Worm (Caenorhabditis elegans) whole organism, L1 larva: ENCODE measurements around the gene H14E04.2.

Source experiments
- C16A3.4 ChIP-seq: fragments of 150-350 bp; optimal IDR thresholded peaks from 2 replicates; lab custom pipeline; 2014; ENCODE audit warnings: missing biosample characterization, missing genetic modification characterization
- F16B12.6 ChIP-seq: fragments of 150-350 bp; optimal IDR thresholded peaks from 2 replicates; lab custom pipeline; 2014; ENCODE audit warnings: missing biosample characterization, missing genetic modification characterization
- Y116A8C.19 ChIP-seq: sonication (generic microtip); optimal IDR thresholded peaks from 2 replicates; lab custom pipeline; 2016; ENCODE audit warnings: missing compliant biosample characterization, missing genetic modification characterization, borderline replicate concordance
- aha-1 ChIP-seq: fragments of 150-350 bp; optimal IDR thresholded peaks from 2 replicates; lab custom pipeline; 2014; ENCODE audit warnings: missing biosample characterization, missing genetic modification characterization
- alr-1 ChIP-seq: fragments of 200-800 bp; sonication (Bioruptor generic); optimal IDR thresholded peaks from 2 replicates; lab custom pipeline; 2018; ENCODE audit warnings: borderline replicate concordance, mild to moderate bottlenecking, missing genetic modification characterization, missing compliant biosample characterization
- aly-2 ChIP-seq: fragments of 150-350 bp; optimal IDR thresholded peaks from 2 replicates; lab custom pipeline; 2014; ENCODE audit warnings: missing biosample characterization, missing genetic modification characterization
- ama-1 ChIP-seq: fragments of 150-350 bp; optimal IDR thresholded peaks from 2 replicates; lab custom pipeline; 2014
- ceh-63 ChIP-seq: fragments of 200-800 bp; sonication (Bioruptor generic); optimal IDR thresholded peaks from 2 replicates; lab custom pipeline; 2018; ENCODE audit warnings: mild to moderate bottlenecking, missing genetic modification characterization, missing compliant biosample characterization
- ces-1 ChIP-seq: fragments of 150-350 bp; optimal IDR thresholded peaks from 2 replicates; lab custom pipeline; 2014; ENCODE audit warnings: missing biosample characterization, missing genetic modification reagents, missing genetic modification characterization
- dpl-1 ChIP-seq, 3 experiments: fragments of 150-350 bp in 2 of 3; sonication (generic microtip) in 1 of 3; optimal IDR thresholded peaks; 2 replicates each; lab custom pipeline; 2014 to 2017; ENCODE audit warnings: missing biosample characterization in 3 of 3, missing genetic modification characterization in 3 of 3, missing genetic modification reagents in 3 of 3
- dsc-1 ChIP-seq: sonication (generic microtip); optimal IDR thresholded peaks from 2 replicates; lab custom pipeline; 2016; ENCODE audit warnings: mild to moderate bottlenecking, missing genetic modification characterization, missing compliant biosample characterization
- efl-3 ChIP-seq: fragments of 200-800 bp; sonication (Bioruptor generic); optimal IDR thresholded peaks from 2 replicates; lab custom pipeline; 2018; ENCODE audit warnings: mild to moderate bottlenecking, missing genetic modification characterization, missing compliant biosample characterization
- egl-27 ChIP-seq, 2 experiments: fragments of 150-350 bp in 1 of 2; sonication (generic microtip); optimal IDR thresholded peaks; 3 replicates each; lab custom pipeline; 2017 to 2018; ENCODE audit warnings: missing biosample characterization in 2 of 2, missing genetic modification characterization in 2 of 2, missing genetic modification reagents in 2 of 2
- elt-2 ChIP-seq: sonication (generic microtip); optimal IDR thresholded peaks from 2 replicates; lab custom pipeline; 2016; ENCODE audit warnings: missing genetic modification characterization, mild to moderate bottlenecking, inconsistent platforms, missing compliant biosample characterization, missing genetic modification reagents
- elt-3 ChIP-seq, 6 experiments: fragments of 150-350 bp in 1 of 6; sonication (generic microtip); optimal IDR thresholded peaks; 2 replicates each; lab custom pipeline; 2017 to 2018; ENCODE audit warnings: missing biosample characterization in 6 of 6, missing genetic modification characterization in 6 of 6, inconsistent platforms in 1 of 6
- fkh-10 ChIP-seq: sonication (generic microtip); optimal IDR thresholded peaks from 2 replicates; lab custom pipeline; 2017; ENCODE audit warnings: missing biosample characterization, missing genetic modification reagents, missing genetic modification characterization
- fkh-4 ChIP-seq: sonication (generic microtip); optimal IDR thresholded peaks from 2 replicates; lab custom pipeline; 2016; ENCODE audit warnings: missing compliant biosample characterization, missing genetic modification characterization, borderline replicate concordance
- fkh-8 ChIP-seq: sonication (generic microtip); optimal IDR thresholded peaks from 2 replicates; lab custom pipeline; 2016; ENCODE audit warnings: mild to moderate bottlenecking, missing genetic modification characterization, missing compliant biosample characterization
- fos-1 ChIP-seq: fragments of 150-350 bp; optimal IDR thresholded peaks from 2 replicates; lab custom pipeline; 2014; ENCODE audit warnings: missing biosample characterization, missing genetic modification characterization
- grh-1 ChIP-seq: fragments of 200-800 bp; sonication (Bioruptor generic); IDR thresholded peaks from 2 replicates; pipeline ENCODE4 v1.3.6; 2022; ENCODE audit warnings: missing genetic modification reagents, missing genetic modification characterization, missing compliant biosample characterization
- hlh-4 ChIP-seq: sonication (generic microtip); optimal IDR thresholded peaks from 2 replicates; lab custom pipeline; 2016; ENCODE audit warnings: mild to moderate bottlenecking, missing genetic modification characterization, missing compliant biosample characterization
- irx-1 ChIP-seq: sonication (generic microtip); optimal IDR thresholded peaks from 2 replicates; lab custom pipeline; 2016; ENCODE audit warnings: missing genetic modification characterization, missing compliant biosample characterization
- jun-1 ChIP-seq: fragments of 150-350 bp; optimal IDR thresholded peaks from 2 replicates; lab custom pipeline; 2014; ENCODE audit warnings: missing biosample characterization, missing genetic modification reagents, missing genetic modification characterization
- lin-13 ChIP-seq: fragments of 150-350 bp; optimal IDR thresholded peaks from 2 replicates; lab custom pipeline; 2014; ENCODE audit warnings: missing biosample characterization, missing genetic modification reagents, missing genetic modification characterization
- lin-14 ChIP-seq: fragments of 200-800 bp; sonication (Bioruptor generic); optimal IDR thresholded peaks from 2 replicates; lab custom pipeline; 2018; ENCODE audit warnings: mild to moderate bottlenecking, missing genetic modification characterization, moderate library complexity, missing compliant biosample characterization
- lin-15B ChIP-seq: fragments of 150-350 bp; sonication (generic microtip); optimal IDR thresholded peaks from 3 replicates; lab custom pipeline; 2014; ENCODE audit warnings: missing biosample characterization, missing genetic modification characterization
- lin-39 ChIP-seq: fragments of 150-350 bp; optimal IDR thresholded peaks from 2 replicates; lab custom pipeline; 2014; ENCODE audit warnings: missing biosample characterization, missing genetic modification reagents, missing genetic modification characterization
- lir-3 ChIP-seq: sonication (generic microtip); optimal IDR thresholded peaks from 2 replicates; lab custom pipeline; 2016; ENCODE audit warnings: mild to moderate bottlenecking, missing genetic modification characterization, moderate library complexity, missing compliant biosample characterization; ENCODE audit not compliant: poor library complexity
- lsy-2 ChIP-seq, 2 experiments: fragments of 150-350 bp; optimal IDR thresholded peaks; 2 replicates each; lab custom pipeline; 2014; ENCODE audit warnings: missing biosample characterization in 2 of 2, missing genetic modification characterization in 2 of 2
- mep-1 ChIP-seq: fragments of 150-350 bp; optimal IDR thresholded peaks from 2 replicates; lab custom pipeline; 2014; ENCODE audit warnings: missing biosample characterization, missing genetic modification characterization
- nhr-28 ChIP-seq: fragments of 150-350 bp; optimal IDR thresholded peaks from 2 replicates; lab custom pipeline; 2014; ENCODE audit warnings: missing biosample characterization, missing genetic modification characterization
- nhr-47 ChIP-seq: sonication (generic microtip); optimal IDR thresholded peaks from 2 replicates; lab custom pipeline; 2016; ENCODE audit warnings: mild to moderate bottlenecking, missing genetic modification characterization, moderate library complexity, missing compliant biosample characterization
- nhr-71 ChIP-seq: sonication (generic microtip); optimal IDR thresholded peaks from 2 replicates; lab custom pipeline; 2016; ENCODE audit warnings: mild to moderate bottlenecking, missing genetic modification characterization, moderate library complexity, missing compliant biosample characterization
- nhr-77 ChIP-seq: fragments of 150-350 bp; optimal IDR thresholded peaks from 2 replicates; lab custom pipeline; 2014; ENCODE audit warnings: missing biosample characterization, missing genetic modification characterization
- nhr-85 ChIP-seq: sonication (generic microtip); peaks from one replicate; lab custom pipeline; 2016; ENCODE audit warnings: missing genetic modification characterization, inconsistent platforms, missing compliant biosample characterization
- nhr-90 ChIP-seq: sonication (generic microtip); optimal IDR thresholded peaks from 2 replicates; lab custom pipeline; 2016; ENCODE audit warnings: mild to moderate bottlenecking, missing genetic modification characterization, missing compliant biosample characterization; ENCODE audit not compliant: poor library complexity
- pag-3 ChIP-seq: sonication (generic microtip); optimal IDR thresholded peaks from 2 replicates; lab custom pipeline; 2017; ENCODE audit warnings: missing genetic modification characterization, mild to moderate bottlenecking, missing compliant biosample characterization, antibody characterized with exemption, borderline replicate concordance; ENCODE audit not compliant: insufficient read depth
- pax-3 ChIP-seq: fragments of 200-800 bp; sonication (Bioruptor generic); optimal IDR thresholded peaks from 2 replicates; lab custom pipeline; 2018; ENCODE audit warnings: mild to moderate bottlenecking, missing genetic modification characterization, moderate library complexity, missing compliant biosample characterization
- pqm-1 ChIP-seq: sonication (generic microtip); optimal IDR thresholded peaks from 3 replicates; lab custom pipeline; 2017; ENCODE audit warnings: missing biosample characterization, missing genetic modification characterization
- snu-23 ChIP-seq: sonication (generic microtip); optimal IDR thresholded peaks from 2 replicates; lab custom pipeline; 2016; ENCODE audit warnings: missing genetic modification characterization, missing compliant biosample characterization
- sox-4 ChIP-seq: sonication (generic microtip); optimal IDR thresholded peaks from 2 replicates; lab custom pipeline; 2016; ENCODE audit warnings: missing genetic modification characterization, missing compliant biosample characterization
- sup-37 ChIP-seq: fragments of 200-800 bp; sonication (Bioruptor generic); optimal IDR thresholded peaks from 2 replicates; lab custom pipeline; 2018; ENCODE audit warnings: mild to moderate bottlenecking, missing genetic modification characterization, missing compliant biosample characterization
- swsn-7 ChIP-seq: sonication (generic microtip); optimal IDR thresholded peaks from 2 replicates; lab custom pipeline; 2016; ENCODE audit warnings: missing genetic modification characterization, missing compliant biosample characterization
- tbx-2 ChIP-seq: sonication (generic microtip); optimal IDR thresholded peaks from 2 replicates; lab custom pipeline; 2016; ENCODE audit warnings: missing genetic modification characterization, missing compliant biosample characterization
- unc-130 ChIP-seq: fragments of 150-350 bp; optimal IDR thresholded peaks from 2 replicates; lab custom pipeline; 2017; ENCODE audit warnings: missing biosample characterization, missing genetic modification characterization, inconsistent platforms
- unc-62 ChIP-seq: fragments of 150-350 bp; optimal IDR thresholded peaks from 2 replicates; lab custom pipeline; 2014; ENCODE audit warnings: missing biosample characterization, missing genetic modification reagents, missing genetic modification characterization
- unc-86 ChIP-seq: sonication (generic microtip); optimal IDR thresholded peaks from 2 replicates; lab custom pipeline; 2016; ENCODE audit warnings: missing genetic modification characterization, missing compliant biosample characterization
- unc-98 ChIP-seq: fragments of 200-800 bp; sonication (Bioruptor generic); IDR thresholded peaks from 2 replicates; pipeline ENCODE4 v1.3.6; 2022; ENCODE audit warnings: missing genetic modification characterization, missing compliant biosample characterization
- vab-15 ChIP-seq: sonication (generic microtip); optimal IDR thresholded peaks from 2 replicates; lab custom pipeline; 2017; ENCODE audit warnings: missing genotype, mild to moderate bottlenecking, missing genetic modification characterization, missing compliant biosample characterization
- xbp-1 ChIP-seq: sonication (generic microtip); optimal IDR thresholded peaks from 2 replicates; lab custom pipeline; 2016; ENCODE audit warnings: missing genetic modification characterization, missing compliant biosample characterization
- zip-4 ChIP-seq: fragments of 200-800 bp; sonication (Bioruptor generic); optimal IDR thresholded peaks from 2 replicates; lab custom pipeline; 2018; ENCODE audit warnings: mild to moderate bottlenecking, missing genetic modification characterization, moderate library complexity, missing compliant biosample characterization
- ztf-4 ChIP-seq: fragments of 150-350 bp; optimal IDR thresholded peaks from 2 replicates; lab custom pipeline; 2014; ENCODE audit warnings: missing biosample characterization, missing genetic modification characterization

Gene H14E04.2

ce11 chrIII:2418159-2418658 lies 42.2 kb downstream of the H14E04.2 start, which contains the start of the genes W04B5.5 and W04B5.3 (continued):
- TF ChIP-seq pag-3 (tag; lab: Kevin White, UChicago) (no peak), dpl-1 (GFP tag; optimal IDR thresholded peaks at IDR 0.05; lab: Kevin White, UChicago) (peak; percentile 95 to 97 (median 97)), lin-13 (GFP tag; lab: Kevin White, UChicago) (peak; percentile 56), lir-3 (tag; lab: Kevin White, UChicago) (no peak), efl-3 (GFP tag; lab: Kevin White, UChicago) (no peak), lsy-2 (tag; optimal IDR thresholded peaks at IDR 0.05; lab: Kevin White, UChicago) (peak; percentile 79 to 86), elt-2 (tag; lab: Kevin White, UChicago) (peak; percentile 75), alr-1 (no peak), pqm-1 (no peak), fkh-10 (GFP tag; lab: Kevin White, UChicago) (no peak), ceh-63 (no peak), lin-15B (tag; lab: Kevin White, UChicago) (peak; percentile 11), unc-62 (GFP tag; lab: Kevin White, UChicago) (no peak), F16B12.6 (peak; percentile 98), xbp-1 (tag; lab: Kevin White, UChicago) (peak; percentile 47), lin-39 (tag; lab: Kevin White, UChicago) (peak; percentile 38), mep-1 (peak; percentile 54), dsc-1 (tag; lab: Kevin White, UChicago) (peak; percentile 53), ama-1 (lab: Kevin White, UChicago) (no peak), aly-2 (tag; lab: Kevin White, UChicago) (no peak), sox-4 (tag; lab: Kevin White, UChicago) (no peak), nhr-85 (tag; lab: Kevin White, UChicago) (peak; percentile 16), irx-1 (tag; lab: Kevin White, UChicago) (peak; percentile 54), zip-4 (GFP tag; lab: Kevin White, UChicago) (no peak), sup-37 (no peak), swsn-7 (peak; percentile 45), unc-98 (GFP tag; lab: Robert Waterston, UW) (0 out of 2 replicates have a peak, but pooled peaks have one; percentile 22), pax-3 (no peak), snu-23 (GFP tag; lab: Kevin White, UChicago) (peak; percentile 76), tbx-2 (tag; lab: Kevin White, UChicago) (peak; percentile 74), ztf-4 (no peak), nhr-47 (tag; lab: Kevin White, UChicago) (peak; percentile 79), ces-1 (GFP tag; lab: Kevin White, UChicago) (no peak), fos-1 (tag; lab: Kevin White, UChicago) (peak; percentile 17), jun-1 (tag; lab: Kevin White, UChicago) (peak; percentile 21), nhr-71 (tag; lab: Kevin White, UChicago) (peak; percentile 72), aha-1 (no peak), fkh-8 (no peak), unc-130 (tag; lab: Kevin White, UChicago) (peak; percentile 33), vab-15 (tag; lab: Kevin White, UChicago) (no peak), elt-3 (tag; optimal IDR thresholded peaks at IDR 0.05; lab: Kevin White, UChicago) (peak in 2 of 6 experiments; percentile 2 to 33), grh-1 (GFP tag; lab: Robert Waterston, UW) (0 out of 2 replicates have a peak, but pooled peaks have one; percentile 20), nhr-77 (tag; lab: Kevin White, UChicago) (peak; percentile 25), nhr-28 (no peak), C16A3.4 (peak; percentile 30), egl-27 (tag; optimal IDR thresholded peaks at IDR 0.05; lab: Kevin White, UChicago) (no peak), unc-86 (peak; percentile 52), nhr-90 (tag; lab: Kevin White, UChicago) (peak; percentile 66), lin-14 (GFP tag; lab: Kevin White, UChicago) (peak; percentile 48), Y116A8C.19 (tag; lab: Kevin White, UChicago) (no peak), fkh-4 (tag; lab: Kevin White, UChicago) (no peak), hlh-4 (tag; lab: Kevin White, UChicago) (no peak)
